Worm (Caenorhabditis elegans): ENCODE results near the gene Y105C5B.1418.

ce11 chrIV:16038000-16038399 is 29.2 kb downstream of the Y105C5B.1418 start:
- TF ChIP-seq ccch-3 (GFP tag; optimal IDR thresholded peaks at IDR 0.05), result no peak
- TF ChIP-seq pha-4 (tag; optimal IDR thresholded peaks at IDR 0.05), result no peak
- no peak for TF ChIP-seq nhr-120 (GFP tag; IDR thresholded peaks at IDR 0.05)
- TF ChIP-seq unc-62 (GFP tag; optimal IDR thresholded peaks at IDR 0.05), result no peak
- TF ChIP-seq F55B11.4 (tag; optimal IDR thresholded peaks at IDR 0.05; ENCODE audit: borderline replicate concordance, insufficient read depth), result no peak
- no peak for TF ChIP-seq attf-3 (GFP tag; conservative IDR thresholded peaks at IDR 0.05)
- no peak for TF ChIP-seq Y56A3A.18 (GFP tag; IDR thresholded peaks at IDR 0.05)
- TF ChIP-seq attf-6 (GFP tag; IDR thresholded peaks at IDR 0.05), result 0 out of 2 replicates have a peak, but pooled peaks have one; percentile 71
- TF ChIP-seq T07F8.4 (tag; optimal IDR thresholded peaks at IDR 0.05), result no peak
- TF ChIP-seq F57C9.4 (tag; optimal IDR thresholded peaks at IDR 0.05), result no peak
